Worm (Caenorhabditis elegans) whole organism, mixed stage, embryonic: ENCODE measurements around the gene metl-13.

ENCODE experiments used
- lin-13 ChIP-seq: fragments of 150-350 bp; optimal IDR thresholded peaks from 2 replicates; lab custom pipeline; 2014; ENCODE audit warnings: missing biosample characterization, missing genetic modification characterization
- lsy-2 ChIP-seq: fragments of 150-350 bp; optimal IDR thresholded peaks from 2 replicates; lab custom pipeline; 2014; ENCODE audit warnings: missing biosample characterization, missing genetic modification characterization
- nhr-237 ChIP-seq: fragments of 150-350 bp; optimal IDR thresholded peaks from 2 replicates; lab custom pipeline; 2014; ENCODE audit warnings: missing biosample characterization, missing genetic modification characterization
- nhr-76 ChIP-seq: sonication (generic microtip); optimal IDR thresholded peaks from 2 replicates; lab custom pipeline; 2017; ENCODE audit warnings: missing biosample characterization, missing genetic modification characterization
- pha-4 ChIP-seq: fragments of 150-350 bp; optimal IDR thresholded peaks from 2 replicates; lab custom pipeline; 2018; ENCODE audit warnings: missing biosample characterization, missing genetic modification reagents, missing genetic modification characterization
- sptf-1 ChIP-seq: sonication (generic microtip); optimal IDR thresholded peaks from 2 replicates; lab custom pipeline; 2017; ENCODE audit warnings: mild to moderate bottlenecking, missing genetic modification characterization, moderate library complexity, missing compliant biosample characterization
- unc-62 ChIP-seq: fragments of 150-350 bp; optimal IDR thresholded peaks from 2 replicates; lab custom pipeline; 2014; ENCODE audit warnings: missing biosample characterization, missing genetic modification reagents, missing genetic modification characterization

ce11 chrIV:6603549-6603948 is 31.3 kb upstream of the metl-13 start:
- no peak for TF ChIP-seq nhr-76 (tag; lab: Kevin White, UChicago)
- TF ChIP-seq nhr-237 = no peak
- TF ChIP-seq pha-4 (tag; lab: Kevin White, UChicago) = no peak
- TF ChIP-seq unc-62 (GFP tag; lab: Kevin White, UChicago) = no peak
- TF ChIP-seq sptf-1 (tag; lab: Kevin White, UChicago) = no peak
- no peak for TF ChIP-seq lin-13 (tag; lab: Kevin White, UChicago)
- TF ChIP-seq lsy-2 (tag; lab: Kevin White, UChicago) = no peak
